Worm (Caenorhabditis elegans): ENCODE measurements around the gene R08A2.2.

- TF ChIP-seq ztf-29 (GFP tag; IDR thresholded peaks at IDR 0.05) (no peak), flt-1 (GFP tag; IDR thresholded peaks at IDR 0.05) (no peak), klf-2 (GFP tag; conservative IDR thresholded peaks at IDR 0.05) (no peak), ztf-23 (GFP tag; IDR thresholded peaks at IDR 0.05) (no peak), ref-1 (GFP tag; conservative IDR thresholded peaks at IDR 0.05) (no peak)
These were observed 30.9 kb downstream of the R08A2.2 start, which contains the start of gene hsp-90 for ce11 chrV:14684359-14685312.

Data from whole organism, midembryonic.